Worm (Caenorhabditis elegans): ENCODE measurements around the gene wrt-10.

wrt-10 gene

DNA sequence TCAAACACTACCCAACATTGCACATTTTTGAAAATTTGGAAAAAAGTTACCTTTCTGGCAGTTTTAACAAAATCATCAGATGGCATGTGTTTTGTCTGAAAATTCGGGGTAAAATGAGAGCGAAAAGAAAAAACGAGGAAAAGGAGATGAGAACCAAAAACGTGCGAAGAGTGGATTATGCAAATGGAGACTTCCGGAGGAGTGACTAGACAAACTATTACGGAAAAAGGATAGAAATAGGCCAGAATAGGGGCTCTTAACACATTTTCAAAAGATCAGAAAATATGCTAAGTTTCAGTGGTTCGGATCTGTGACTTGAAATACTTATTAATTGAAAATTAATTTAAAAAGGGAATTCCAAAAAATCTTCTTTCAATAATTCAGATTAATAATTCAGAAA lies 35.0 kb downstream of the wrt-10 start, which contains the start of gene srab-14:
srab-14 (minus strand) TSS at position 101 of the 400 bp plus-strand sequence.
- TF ChIP-seq mef-2 (tag; optimal IDR thresholded peaks at IDR 0.05) (no peak), pax-3 (tag; optimal IDR thresholded peaks at IDR 0.05) (no peak), Y116A8C.19 (tag; optimal IDR thresholded peaks at IDR 0.05; ENCODE audit: borderline replicate concordance) (no peak), unc-62 (GFP tag; optimal IDR thresholded peaks at IDR 0.05) (no peak), nhr-237 (tag; optimal IDR thresholded peaks at IDR 0.05) (no peak), C04F5.9 (tag; optimal IDR thresholded peaks at IDR 0.05) (no peak), sox-4 (tag; optimal IDR thresholded peaks at IDR 0.05) (no peak), snu-23 (GFP tag; optimal IDR thresholded peaks at IDR 0.05) (no peak), lin-35 (GFP tag; optimal IDR thresholded peaks at IDR 0.05) (no peak), aly-2 (tag; optimal IDR thresholded peaks at IDR 0.05) (no peak), nhr-90 (tag; optimal IDR thresholded peaks at IDR 0.05; ENCODE audit: poor library complexity) (no peak), lin-13 (GFP tag; optimal IDR thresholded peaks at IDR 0.05) (no peak), sptf-1 (tag; optimal IDR thresholded peaks at IDR 0.05) (no peak), jun-1 (tag; optimal IDR thresholded peaks at IDR 0.05) (no peak), zip-4 (GFP tag; optimal IDR thresholded peaks at IDR 0.05) (no peak), fkh-8 (tag; optimal IDR thresholded peaks at IDR 0.05) (no peak), swsn-7 (tag; optimal IDR thresholded peaks at IDR 0.05) (no peak)

DNA sequence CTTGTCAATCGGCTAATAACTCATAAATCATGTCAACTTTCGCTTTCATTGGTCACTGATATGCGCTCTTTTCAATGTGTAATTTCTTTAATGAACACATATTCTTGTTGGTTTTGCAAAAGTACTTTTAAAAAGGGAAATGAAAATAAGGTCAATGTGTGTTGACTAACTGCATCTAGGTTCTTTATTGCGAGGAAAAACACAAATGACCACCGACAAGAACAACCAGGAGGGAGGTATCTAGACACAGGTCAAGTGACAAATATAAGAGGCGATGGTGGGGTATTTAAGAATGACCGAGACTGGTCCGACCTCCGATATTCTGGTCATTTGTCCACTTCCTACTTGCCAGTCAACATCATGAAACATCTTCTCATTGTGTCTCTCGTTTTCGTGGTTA lies 38.3 kb downstream of the wrt-10 start, which contains the start of gene spi-1:
spi-1 (plus strand) TSS at position 178 of the 400 bp plus-strand sequence.
- TF ChIP-seq fos-1 (tag; optimal IDR thresholded peaks at IDR 0.05) (no peak), pqm-1 (tag; optimal IDR thresholded peaks at IDR 0.05) (no peak), C04F5.9 (tag; optimal IDR thresholded peaks at IDR 0.05) (no peak), fkh-8 (tag; optimal IDR thresholded peaks at IDR 0.05) (no peak), blmp-1 (tag; optimal IDR thresholded peaks at IDR 0.05) (peak; percentile 63), nhr-28 (tag; optimal IDR thresholded peaks at IDR 0.05) (no peak), swsn-7 (tag; optimal IDR thresholded peaks at IDR 0.05) (no peak), pax-3 (tag; optimal IDR thresholded peaks at IDR 0.05) (no peak)

DNA sequence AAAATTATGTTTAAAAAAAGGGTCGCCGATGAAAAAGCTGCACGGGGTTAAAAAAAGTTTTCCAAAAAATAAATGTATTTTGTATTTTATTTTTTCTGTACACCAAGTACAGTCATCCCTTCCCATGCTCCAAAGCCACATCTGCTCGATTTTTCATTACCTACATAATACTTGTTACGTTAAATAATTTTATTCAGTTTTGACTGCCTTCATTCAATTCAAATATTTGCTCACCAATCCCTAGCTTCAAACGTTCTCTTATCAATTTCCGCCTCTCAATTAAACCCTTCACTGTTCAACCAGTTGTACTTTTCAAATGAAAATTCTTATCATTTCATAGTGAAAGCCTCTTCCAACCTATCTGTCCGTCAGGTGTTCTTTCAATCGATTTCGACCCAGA lies 40.2 kb downstream of the wrt-10 start, which contains the start of gene R10H1.1:
R10H1.1 (plus strand) TSS at position 301 of the 400 bp plus-strand sequence.
- TF ChIP-seq blmp-1 (tag; optimal IDR thresholded peaks at IDR 0.05) (peak; percentile 40), ztf-11 (tag; optimal IDR thresholded peaks at IDR 0.05) (no peak), ama-1 (optimal IDR thresholded peaks at IDR 0.05) (no peak)

DNA sequence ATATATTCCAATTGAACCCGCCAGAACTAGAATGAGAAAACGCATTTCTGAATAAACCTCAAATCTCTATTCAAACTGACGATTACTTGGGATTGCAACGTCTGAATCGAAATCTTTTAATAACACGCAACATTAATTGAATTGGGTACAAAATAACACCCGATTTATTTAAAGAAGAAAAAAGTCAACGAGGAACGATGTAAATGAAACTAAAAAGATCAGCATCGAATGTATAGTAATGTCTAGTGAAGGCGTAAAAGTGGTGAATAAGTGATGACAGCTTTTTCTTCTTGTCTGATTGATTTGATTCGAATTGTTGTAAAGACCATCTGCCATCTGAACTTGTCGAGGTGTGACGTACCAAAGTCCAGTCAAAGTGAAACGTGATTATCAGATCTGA lies 40.8 kb downstream of the wrt-10 start, which contains the start of gene nas-23:
nas-23 (minus strand) TSS at position 101 of the 400 bp plus-strand sequence.
- TF ChIP-seq xbp-1 (tag; optimal IDR thresholded peaks at IDR 0.05), result no peak
- TF ChIP-seq swsn-7 (tag; optimal IDR thresholded peaks at IDR 0.05), result no peak
- no peak for TF ChIP-seq ama-1 (optimal IDR thresholded peaks at IDR 0.05)
- TF ChIP-seq snpc-4 (tag; optimal IDR thresholded peaks at IDR 0.05), result no peak

DNA sequence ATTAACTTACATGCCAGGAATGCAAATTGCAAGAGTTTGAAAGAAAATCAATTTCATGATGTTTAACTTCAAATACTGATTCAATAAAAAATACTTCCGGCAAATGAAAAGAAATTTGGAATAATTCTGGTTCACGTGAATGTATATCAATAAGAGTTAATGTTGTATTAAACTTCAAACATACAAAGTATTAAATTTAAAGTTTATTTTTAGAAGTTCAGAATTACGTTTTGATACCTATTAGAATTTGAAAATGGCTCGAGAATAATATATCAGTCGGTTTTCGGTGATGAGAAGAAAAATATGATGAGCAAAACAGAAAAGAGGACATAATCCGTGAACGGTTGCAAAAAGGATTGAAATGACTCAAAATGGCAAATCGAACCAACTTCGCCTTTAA lies 44.8 kb downstream of the wrt-10 start, which contains the start of gene D1022.9:
D1022.9 (minus strand) TSS at position 101 of the 400 bp plus-strand sequence.
- TF ChIP-seq ztf-11 (tag; optimal IDR thresholded peaks at IDR 0.05) (no peak), nhr-19 (GFP tag; conservative IDR thresholded peaks at IDR 0.05) (no peak), sptf-1 (tag; optimal IDR thresholded peaks at IDR 0.05) (no peak), lin-13 (GFP tag; optimal IDR thresholded peaks at IDR 0.05) (no peak), efl-3 (GFP tag; optimal IDR thresholded peaks at IDR 0.05) (no peak), nhr-20 (tag; optimal IDR thresholded peaks at IDR 0.05) (no peak), dsc-1 (tag; optimal IDR thresholded peaks at IDR 0.05) (no peak), vab-15 (tag; optimal IDR thresholded peaks at IDR 0.05) (no peak), grh-1 (GFP tag; IDR thresholded peaks at IDR 0.05) (no peak)
